Fruit fly (Drosophila melanogaster) whole organism, embryonic: Measurements from ENCODE around the gene RanGAP.

Source experiments
- Atf6 ChIP-seq: fragments of 200-800 bp; sonication (Bioruptor generic); IDR thresholded peaks from 2 replicates; pipeline ENCODE4 v1.3.6; 2022; ENCODE audit warnings: missing biosample characterization, missing genetic modification characterization
- Bteb2 ChIP-seq: fragments of 200-800 bp; sonication (Bioruptor generic); optimal IDR thresholded peaks from 2 replicates; lab custom pipeline; 2016; ENCODE audit warnings: missing biosample characterization, missing genetic modification characterization
- CG10209 ChIP-seq: fragments of 200-800 bp; sonication (Bioruptor generic); optimal IDR thresholded peaks from 3 replicates; lab custom pipeline; 2017; ENCODE audit warnings: missing biosample characterization, mild to moderate bottlenecking, missing genetic modification characterization, missing genetic modification reagents
- CG10431 ChIP-seq: fragments of 200-800 bp; sonication (Bioruptor generic); optimal IDR thresholded peaks from 3 replicates; lab custom pipeline; 2018; ENCODE audit warnings: missing biosample characterization, mild to moderate bottlenecking, missing genetic modification characterization
- CG10462 ChIP-seq: fragments of 200-800 bp; sonication (Bioruptor generic); optimal IDR thresholded peaks from 2 replicates; lab custom pipeline; 2016; ENCODE audit warnings: missing biosample characterization, missing genetic modification characterization
- CG11085 ChIP-seq: fragments of 200-800 bp; sonication (Bioruptor generic); IDR thresholded peaks from 2 replicates; pipeline ENCODE4 v1.3.6; 2022; ENCODE audit warnings: missing biosample characterization, missing genetic modification characterization
- CG12299 ChIP-seq: fragments of 200-800 bp; sonication (Bioruptor generic); optimal IDR thresholded peaks from 2 replicates; lab custom pipeline; 2018; ENCODE audit warnings: missing biosample characterization, mild to moderate bottlenecking, missing genetic modification characterization
- CG16813 ChIP-seq: fragments of 200-800 bp; sonication (Bioruptor generic); IDR thresholded peaks from 3 replicates; pipeline ENCODE4 v1.3.6; 2022; ENCODE audit warnings: missing biosample characterization, missing genetic modification characterization; ENCODE audit not compliant: partially characterized antibody
- CG17359 ChIP-seq: fragments of 200-800 bp; sonication (Bioruptor generic); optimal IDR thresholded peaks from 3 replicates; lab custom pipeline; 2018; ENCODE audit warnings: missing biosample characterization, mild to moderate bottlenecking, missing genetic modification characterization, moderate library complexity
- CG17912 ChIP-seq: fragments of 200-800 bp; sonication (Bioruptor generic); optimal IDR thresholded peaks from 2 replicates; lab custom pipeline; 2018; ENCODE audit warnings: missing biosample characterization, mild to moderate bottlenecking, missing genetic modification characterization
- CG18262 ChIP-seq: fragments of 200-800 bp; optimal IDR thresholded peaks from 3 replicates; lab custom pipeline; 2019; ENCODE audit warnings: missing biosample characterization, mild to moderate bottlenecking, missing genetic modification characterization, moderate library complexity
- CG18619 ChIP-seq: fragments of 200-800 bp; sonication (Bioruptor generic); optimal IDR thresholded peaks from 3 replicates; lab custom pipeline; 2017; ENCODE audit warnings: missing biosample characterization, mild to moderate bottlenecking, missing genetic modification characterization
- CG2712 ChIP-seq: fragments of 200-800 bp; optimal IDR thresholded peaks from 3 replicates; lab custom pipeline; 2019; ENCODE audit warnings: missing biosample characterization, mild to moderate bottlenecking, missing genetic modification characterization, moderate library complexity
- CG31388 ChIP-seq: fragments of 200-800 bp; sonication (Bioruptor generic); optimal IDR thresholded peaks from 2 replicates; lab custom pipeline; 2016; ENCODE audit warnings: missing biosample characterization, missing genetic modification characterization
- CG32772 ChIP-seq: fragments of 200-800 bp; sonication (Bioruptor generic); IDR thresholded peaks from 2 replicates; pipeline ENCODE4 v1.3.6; 2022; ENCODE audit warnings: missing biosample characterization, missing genetic modification characterization
- CG3847 ChIP-seq: fragments of 200-800 bp; sonication (Bioruptor generic); IDR thresholded peaks from 2 replicates; pipeline ENCODE4 v1.3.6; 2022; ENCODE audit warnings: missing biosample characterization, missing genetic modification characterization
- CG6765 ChIP-seq: fragments of 200-800 bp; sonication (Bioruptor generic); optimal IDR thresholded peaks from 3 replicates; lab custom pipeline; 2017; ENCODE audit warnings: missing biosample characterization, mild to moderate bottlenecking, missing genetic modification characterization
- CG6791 ChIP-seq: fragments of 200-800 bp; sonication (Bioruptor generic); IDR thresholded peaks from 3 replicates; pipeline ENCODE4 v1.3.6; 2022; ENCODE audit warnings: missing biosample characterization, missing genetic modification characterization; ENCODE audit not compliant: partially characterized antibody
- CG9437 ChIP-seq: fragments of 200-800 bp; sonication (Bioruptor generic); optimal IDR thresholded peaks from 2 replicates; lab custom pipeline; 2018; ENCODE audit warnings: missing biosample characterization, mild to moderate bottlenecking, missing genetic modification characterization
- CrebB ChIP-seq: fragments of 200-800 bp; sonication (Bioruptor generic); optimal IDR thresholded peaks from 3 replicates; lab custom pipeline; 2018; ENCODE audit warnings: missing biosample characterization, mild to moderate bottlenecking, missing genetic modification characterization
- D19A ChIP-seq: fragments of 200-800 bp; optimal IDR thresholded peaks from 3 replicates; lab custom pipeline; 2019; ENCODE audit warnings: missing biosample characterization, mild to moderate bottlenecking, missing genetic modification characterization, moderate library complexity
- H2.0 ChIP-seq: fragments of 200-800 bp; sonication (Bioruptor generic); IDR thresholded peaks from 2 replicates; pipeline ENCODE4 v1.3.6; 2022; ENCODE audit warnings: missing biosample characterization, missing genetic modification characterization
- Hmx ChIP-seq: fragments of 200-800 bp; sonication (Bioruptor generic); optimal IDR thresholded peaks from 2 replicates; lab custom pipeline; 2016; ENCODE audit warnings: missing biosample characterization, missing genetic modification characterization
- Hsf ChIP-seq: fragments of 200-800 bp; sonication (Bioruptor generic); optimal IDR thresholded peaks from 3 replicates; lab custom pipeline; 2016; ENCODE audit warnings: missing biosample characterization, missing genetic modification characterization
- Lim3 ChIP-seq: fragments of 200-800 bp; sonication (Bioruptor generic); IDR thresholded peaks from 2 replicates; pipeline ENCODE4 v1.3.6; 2022; ENCODE audit warnings: missing biosample characterization, missing genetic modification characterization
- Lpt ChIP-seq: fragments of >200 bp; optimal IDR thresholded peaks from 2 replicates; lab custom pipeline; 2018; ENCODE audit warnings: missing biosample characterization, missing genetic modification characterization
- Meics ChIP-seq: fragments of 200-800 bp; sonication (Bioruptor generic); optimal IDR thresholded peaks from 2 replicates; lab custom pipeline; 2017; ENCODE audit warnings: missing biosample characterization, mild to moderate bottlenecking, missing genetic modification characterization
- Myb ChIP-seq: fragments of 200-800 bp; sonication (Bioruptor generic); optimal IDR thresholded peaks from 2 replicates; lab custom pipeline; 2016; ENCODE audit warnings: missing biosample characterization, missing genetic modification characterization
- Rx ChIP-seq: fragments of 200-800 bp; sonication (Bioruptor generic); IDR thresholded peaks from 2 replicates; pipeline ENCODE4 v1.3.6; 2022; ENCODE audit warnings: missing biosample characterization, missing genetic modification characterization
- bab2 ChIP-seq: fragments of 200-800 bp; sonication (Bioruptor generic); optimal IDR thresholded peaks from 2 replicates; lab custom pipeline; 2016; ENCODE audit warnings: missing biosample characterization, missing genetic modification characterization
- cas ChIP-seq: fragments of 200-800 bp; sonication (Bioruptor generic); IDR thresholded peaks from 2 replicates; pipeline ENCODE4 v1.3.6; 2022; ENCODE audit warnings: missing biosample characterization, missing genetic modification characterization
- chinmo ChIP-seq: fragments of 200-800 bp; sonication (Bioruptor generic); IDR thresholded peaks from 4 replicates; pipeline ENCODE4 v1.3.6; 2022; ENCODE audit warnings: missing biosample characterization, missing genetic modification characterization; ENCODE audit not compliant: partially characterized antibody
- croc ChIP-seq: fragments of 200-800 bp; sonication (Bioruptor generic); conservative IDR thresholded peaks from 3 replicates; pipeline ENCODE4 v1.3.6; 2022; ENCODE audit warnings: missing biosample characterization, missing genetic modification characterization
- cwo ChIP-seq: fragments of 200-800 bp; sonication (Bioruptor generic); optimal IDR thresholded peaks from 3 replicates; lab custom pipeline; 2017; ENCODE audit warnings: missing biosample characterization, missing genetic modification characterization, mild to moderate bottlenecking, moderate library complexity, missing genetic modification reagents
- dmrt11E ChIP-seq: fragments of 200-800 bp; sonication (Bioruptor generic); optimal IDR thresholded peaks from 3 replicates; lab custom pipeline; 2018; ENCODE audit warnings: missing biosample characterization, mild to moderate bottlenecking, missing genetic modification characterization, moderate library complexity
- fd64A ChIP-seq: fragments of 200-800 bp; sonication (Bioruptor generic); optimal IDR thresholded peaks from 3 replicates; lab custom pipeline; 2018; ENCODE audit warnings: missing biosample characterization, mild to moderate bottlenecking, missing genetic modification characterization
- gfzf ChIP-seq: fragments of 200-800 bp; sonication (Bioruptor generic); optimal IDR thresholded peaks from 2 replicates; lab custom pipeline; 2016; ENCODE audit warnings: missing biosample characterization, mild to moderate bottlenecking, missing genetic modification characterization, moderate library complexity
- gsb ChIP-seq: fragments of 200-800 bp; sonication (Bioruptor generic); IDR thresholded peaks from 2 replicates; pipeline ENCODE4 v1.3.6; 2022; ENCODE audit warnings: missing biosample characterization, missing genetic modification characterization
- gt ChIP-seq: fragments of 200-800 bp; sonication (Bioruptor generic); IDR thresholded peaks from 2 replicates; pipeline ENCODE4 v1.3.6; 2022; ENCODE audit warnings: missing biosample characterization, missing genetic modification characterization
- ham ChIP-seq: fragments of 200-800 bp; sonication (Bioruptor generic); IDR thresholded peaks from 2 replicates; pipeline ENCODE4 v1.3.6; 2022; ENCODE audit warnings: missing biosample characterization, missing genetic modification characterization
- her ChIP-seq: fragments of 200-800 bp; sonication (Bioruptor generic); optimal IDR thresholded peaks from 2 replicates; lab custom pipeline; 2016; ENCODE audit warnings: missing biosample characterization, missing genetic modification characterization
- lov ChIP-seq, 2 experiments: fragments of 200-800 bp in 1 of 2; fragments of >200 bp in 1 of 2; sonication (Bioruptor generic) in 1 of 2; IDR thresholded peaks in 1 of 2; optimal IDR thresholded peaks in 1 of 2; 2 replicates in 1 of 2; 3 replicates in 1 of 2; pipeline versions ENCODE4 v1.3.6 to Lab custom; 2017 to 2022; ENCODE audit warnings: missing biosample characterization in 1 of 2, missing genetic modification characterization in 1 of 2
- p53 ChIP-seq: fragments of 200-800 bp; sonication (Bioruptor generic); optimal IDR thresholded peaks from 2 replicates; lab custom pipeline; 2016; ENCODE audit warnings: missing biosample characterization, missing genetic modification characterization
- pho ChIP-seq: fragments of 200-800 bp; sonication (Bioruptor generic); optimal IDR thresholded peaks from 2 replicates; lab custom pipeline; 2016; ENCODE audit warnings: missing biosample characterization, missing genetic modification characterization
- sna ChIP-seq: fragments of 200-800 bp; sonication (Bioruptor generic); IDR thresholded peaks from 2 replicates; pipeline ENCODE4 v1.3.6; 2022; ENCODE audit warnings: missing biosample characterization, missing genetic modification characterization; ENCODE audit not compliant: partially characterized antibody
- tin ChIP-seq: fragments of 200-800 bp; sonication (Bioruptor generic); optimal IDR thresholded peaks from 3 replicates; lab custom pipeline; 2016; ENCODE audit warnings: missing biosample characterization, missing genetic modification characterization
- wek ChIP-seq: fragments of 200-800 bp; sonication (Bioruptor generic); optimal IDR thresholded peaks from 3 replicates; lab custom pipeline; 2018; ENCODE audit warnings: missing biosample characterization, mild to moderate bottlenecking, missing genetic modification characterization, moderate library complexity
- zfh1 ChIP-seq: fragments of 200-800 bp; sonication (Bioruptor generic); IDR thresholded peaks from 3 replicates; pipeline ENCODE4 v1.3.6; 2022; ENCODE audit warnings: missing biosample characterization, missing genetic modification characterization

RanGAP gene

dm6 chr2L:19416602-19417497 is 24.9 kb upstream of the RanGAP start, which contains the start of gene Lectin-galC1:
Gene Lectin-galC1 (plus strand): TSS chr2L:19417447.
- TF ChIP-seq Hmx (no peak), CG12299 (peak; percentile 83), pho (GFP tag; lab: Kevin White, UChicago) (peak; percentile 72), CG6765 (GFP tag; lab: Kevin White, UChicago) (no peak), CG17912 (peak; percentile 29), bab2 (GFP tag; lab: Kevin White, UChicago) (peak; percentile 86), CG11085 (0 out of 2 replicates have a peak, but pooled peaks have one; percentile 41), lov (optimal IDR thresholded peaks at IDR 0.05; lab: Kevin White, UChicago) (no peak), lov (GFP tag; IDR thresholded peaks at IDR 0.05; lab: Robert Waterston, UW) (peak; percentile 77; the same call in 2 of the 3 replicates), Rx (GFP tag; lab: Robert Waterston, UW) (peak; percentile 75), zfh1 (GFP tag; lab: Robert Waterston, UW) (peak; percentile 89), CG10462 (GFP tag; lab: Kevin White, UChicago) (peak; percentile 90), tin (GFP tag; lab: Kevin White, UChicago) (peak; percentile 83), fd64A (GFP tag; lab: Kevin White, UChicago) (peak; percentile 87), cwo (peak; percentile 65), H2.0 (GFP tag; lab: Robert Waterston, UW) (peak; percentile 87), CG6791 (GFP tag; lab: Robert Waterston, UW) (no peak), CG31388 (GFP tag; lab: Kevin White, UChicago) (peak; percentile 85), CG18619 (GFP tag; lab: Kevin White, UChicago) (peak; percentile 84), CrebB (tag; lab: Kevin White, UChicago) (peak; percentile 58), dmrt11E (tag; lab: Kevin White, UChicago) (peak; percentile 89), gt (peak; percentile 54; the same call in 1 of the 2 replicates), Hsf (GFP tag; lab: Kevin White, UChicago) (peak; percentile 89), CG10431 (GFP tag; lab: Kevin White, UChicago) (peak; percentile 47), cas (0 out of 2 replicates have a peak, but pooled peaks have one; percentile 16), chinmo (GFP tag; lab: Robert Waterston, UW) (0 out of 4 replicates have a peak, but pooled peaks have one; percentile 47), CG9437 (peak; percentile 64), Meics (GFP tag; lab: Kevin White, UChicago) (peak; percentile 76), CG10209 (GFP tag; lab: Kevin White, UChicago) (peak; percentile 87), wek (GFP tag; lab: Kevin White, UChicago) (peak; percentile 57), croc (peak; percentile 78), gsb (peak; percentile 65), gfzf (no peak), CG32772 (GFP tag; lab: Robert Waterston, UW) (peak; percentile 83), Atf6 (GFP tag; lab: Robert Waterston, UW) (peak; percentile 87), Lpt (GFP tag; lab: Kevin White, UChicago) (no peak), CG3847 (GFP tag; lab: Robert Waterston, UW) (peak; percentile 73), Myb (peak; percentile 69), CG16813 (GFP tag; lab: Robert Waterston, UW) (no peak), D19A (tag; lab: Kevin White, UChicago) (peak; percentile 83), sna (GFP tag; lab: Robert Waterston, UW) (no peak), her (GFP tag; lab: Kevin White, UChicago) (peak; percentile 88), Bteb2 (GFP tag; lab: Kevin White, UChicago) (peak; percentile 82), CG2712 (tag; lab: Kevin White, UChicago) (peak; percentile 89), CG18262 (tag; lab: Kevin White, UChicago) (peak; percentile 90), Lim3 (GFP tag; lab: Robert Waterston, UW) (peak; percentile 59; the same call in 1 of the 2 replicates), CG17359 (tag; lab: Kevin White, UChicago) (peak; percentile 92), p53 (peak; percentile 87), ham (GFP tag; lab: Robert Waterston, UW) (no peak)
